Fruit fly (Drosophila melanogaster) S2 (cell line): ENCODE measurements around the gene Adgf-D.

Experiments
- CG8478 ChIP-seq: fragments of >200 bp; optimal IDR thresholded peaks from 2 replicates; lab custom pipeline; 2018
- CTCF ChIP-seq, 2 experiments: fragments of >200 bp; optimal IDR thresholded peaks; 2 replicates each; lab custom pipeline; 2018

DNA sequence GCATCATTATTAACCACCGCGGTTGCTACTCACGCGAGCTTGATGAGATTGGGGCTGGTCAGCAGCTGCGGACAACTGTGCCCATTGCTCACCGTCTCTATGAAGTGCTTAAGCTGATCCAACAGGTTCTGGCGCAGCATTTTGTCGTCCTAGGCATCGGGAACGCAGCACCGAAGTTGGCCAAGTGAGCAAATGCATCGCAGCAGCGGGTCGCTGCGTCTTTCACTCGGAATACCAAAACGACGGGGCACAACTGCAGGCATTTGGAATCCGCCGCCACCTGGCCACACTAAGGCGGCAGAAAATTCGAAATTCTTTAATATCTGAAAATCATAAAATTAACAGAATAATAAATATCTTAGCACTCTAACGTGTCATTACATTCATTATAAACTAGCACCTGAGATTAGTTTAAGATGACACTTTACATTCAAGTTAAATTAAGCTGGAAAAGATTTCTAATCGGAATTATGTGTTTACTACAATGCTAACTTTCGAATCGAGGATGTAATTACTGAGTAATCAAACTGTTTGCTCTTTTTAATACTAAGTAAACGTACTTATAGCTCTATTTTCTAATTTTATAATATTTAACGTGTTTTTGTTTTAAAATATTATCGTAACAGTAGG, 22.1 kb downstream of the Adgf-D start:
- TF ChIP-seq CTCF (optimal IDR thresholded peaks at IDR 0.05; lab: Kevin White, UChicago) = no peak
- TF ChIP-seq CG8478 (lab: Kevin White, UChicago) = no peak
